Worm (Caenorhabditis elegans) whole organism, L2 larva: Measurements from ENCODE around the gene H02F09.2.

Experiments
- lin-13 ChIP-seq: fragments of 150-350 bp; optimal IDR thresholded peaks from 2 replicates; lab custom pipeline; 2014; ENCODE audit warnings: missing biosample characterization, missing genetic modification reagents, missing genetic modification characterization
- mdl-1 ChIP-seq, 2 experiments: fragments of 150-350 bp in 1 of 2; sonication (generic microtip) in 1 of 2; optimal IDR thresholded peaks; 2 replicates each; lab custom pipeline; 2017; ENCODE audit warnings: missing biosample characterization in 2 of 2, missing genetic modification characterization in 2 of 2
- nhr-12 ChIP-seq: fragments of 150-350 bp; optimal IDR thresholded peaks from 2 replicates; lab custom pipeline; 2014; ENCODE audit warnings: missing biosample characterization, missing genetic modification characterization

ce11 chrX:1601563-1601962 is 29.5 kb downstream of the H02F09.2 start:
- no peak for TF ChIP-seq lin-13
- no peak for TF ChIP-seq mdl-1 (tag; optimal IDR thresholded peaks at IDR 0.05; lab: Kevin White, UChicago)
- TF ChIP-seq nhr-12 (tag; lab: Kevin White, UChicago): no peak
